Fruit fly (Drosophila melanogaster) whole organism, prepupa: ENCODE data around the gene CG11811.

Experiments used
- Blimp-1 ChIP-seq: fragments of 200-800 bp; sonication (Bioruptor generic); optimal IDR thresholded peaks from 3 replicates; lab custom pipeline; 2017; ENCODE audit warnings: missing biosample characterization, missing genetic modification characterization, mild to moderate bottlenecking, moderate library complexity, missing genetic modification reagents
- CG10631 ChIP-seq: fragments of 200-800 bp; sonication (Bioruptor generic); optimal IDR thresholded peaks from 2 replicates; lab custom pipeline; 2016; ENCODE audit warnings: missing biosample characterization, missing genetic modification characterization
- CG10669 ChIP-seq: fragments of 200-800 bp; sonication (Bioruptor generic); optimal IDR thresholded peaks from 3 replicates; lab custom pipeline; 2018; ENCODE audit warnings: missing biosample characterization, mild to moderate bottlenecking, missing genetic modification characterization, moderate library complexity
- CG11294 ChIP-seq: fragments of 200-800 bp; sonication (Bioruptor generic); IDR thresholded peaks from 2 replicates; pipeline ENCODE4 v1.3.6; 2022; ENCODE audit warnings: missing biosample characterization, missing genetic modification characterization
- CG11902 ChIP-seq: fragments of 200-800 bp; sonication (Bioruptor generic); optimal IDR thresholded peaks from 3 replicates; lab custom pipeline; 2016; ENCODE audit warnings: missing biosample characterization, missing genetic modification characterization
- CG3032 ChIP-seq: fragments of 200-800 bp; optimal IDR thresholded peaks from 2 replicates; lab custom pipeline; 2019; ENCODE audit warnings: missing biosample characterization, mild to moderate bottlenecking, missing genetic modification characterization, moderate library complexity
- CG3919 ChIP-seq: fragments of 200-800 bp; sonication (Bioruptor generic); optimal IDR thresholded peaks from 3 replicates; lab custom pipeline; 2016; ENCODE audit warnings: missing biosample characterization, missing genetic modification characterization
- CG4318 ChIP-seq: fragments of 200-800 bp; sonication (Bioruptor generic); optimal IDR thresholded peaks from 3 replicates; lab custom pipeline; 2017; ENCODE audit warnings: missing biosample characterization, mild to moderate bottlenecking, missing genetic modification characterization
- CG6276 ChIP-seq: fragments of 200-800 bp; sonication (Bioruptor generic); optimal IDR thresholded peaks from 2 replicates; lab custom pipeline; 2017; ENCODE audit warnings: missing biosample characterization, mild to moderate bottlenecking, missing genetic modification characterization
- CG6792 ChIP-seq: fragments of 200-800 bp; sonication (Bioruptor generic); optimal IDR thresholded peaks from 3 replicates; lab custom pipeline; 2016; ENCODE audit warnings: missing biosample characterization, missing genetic modification characterization
- CG6808 ChIP-seq: fragments of 200-800 bp; sonication (Bioruptor generic); optimal IDR thresholded peaks from 3 replicates; lab custom pipeline; 2017; ENCODE audit warnings: missing biosample characterization, missing genetic modification characterization, mild to moderate bottlenecking, moderate library complexity, missing genetic modification reagents
- CG6854 ChIP-seq: fragments of 200-800 bp; sonication (Bioruptor generic); optimal IDR thresholded peaks from 2 replicates; lab custom pipeline; 2017; ENCODE audit warnings: missing biosample characterization, mild to moderate bottlenecking, missing genetic modification characterization
- CG7368 ChIP-seq: fragments of 200-800 bp; sonication (Bioruptor generic); optimal IDR thresholded peaks from 3 replicates; lab custom pipeline; 2016; ENCODE audit warnings: missing biosample characterization, missing genetic modification characterization
- CG8119 ChIP-seq: fragments of 200-800 bp; sonication (Bioruptor generic); IDR thresholded peaks from 3 replicates; pipeline ENCODE4 v1.3.6; 2022; ENCODE audit warnings: missing biosample characterization, missing genetic modification characterization
- CG8319 ChIP-seq: fragments of 200-800 bp; sonication (Bioruptor generic); optimal IDR thresholded peaks from 3 replicates; lab custom pipeline; 2016; ENCODE audit warnings: missing biosample characterization, missing genetic modification characterization
- CG8632 ChIP-seq: fragments of 200-800 bp; sonication (Bioruptor generic); optimal IDR thresholded peaks from 3 replicates; lab custom pipeline; 2016; ENCODE audit warnings: missing biosample characterization, missing genetic modification characterization
- CG9139 ChIP-seq: fragments of 200-800 bp; sonication (Bioruptor generic); optimal IDR thresholded peaks from 3 replicates; lab custom pipeline; 2017; ENCODE audit warnings: missing biosample characterization, mild to moderate bottlenecking, missing genetic modification characterization
- Eip75B ChIP-seq: fragments of 200-800 bp; sonication (Bioruptor generic); optimal IDR thresholded peaks from 3 replicates; lab custom pipeline; 2016; ENCODE audit warnings: missing biosample characterization, missing genetic modification characterization
- Eip78C ChIP-seq: fragments of 200-800 bp; sonication (Bioruptor generic); peaks from one replicate; lab custom pipeline; 2016; ENCODE audit warnings: missing biosample characterization, missing genetic modification characterization
- Eip93F ChIP-seq: fragments of 200-800 bp; sonication (Bioruptor generic); optimal IDR thresholded peaks from 2 replicates; lab custom pipeline; 2016; ENCODE audit warnings: missing biosample characterization, mild to moderate bottlenecking, missing genetic modification characterization
- Ets21C ChIP-seq: fragments of 200-800 bp; sonication (Bioruptor generic); optimal IDR thresholded peaks from 3 replicates; lab custom pipeline; 2016; ENCODE audit warnings: missing biosample characterization, missing genetic modification characterization
- Ets96B ChIP-seq: fragments of 200-800 bp; optimal IDR thresholded peaks from 2 replicates; lab custom pipeline; 2019; ENCODE audit warnings: missing biosample characterization, mild to moderate bottlenecking, missing genetic modification characterization, moderate library complexity
- Gug ChIP-seq: fragments of 200-800 bp; sonication (Bioruptor generic); IDR thresholded peaks from 2 replicates; pipeline ENCODE4 v1.3.6; 2022; ENCODE audit warnings: missing biosample characterization, missing genetic modification characterization
- Hr38 ChIP-seq: sonication (Bioruptor generic); optimal IDR thresholded peaks from 2 replicates; lab custom pipeline; 2016; ENCODE audit warnings: missing biosample characterization, missing genetic modification characterization
- Hr39 ChIP-seq: fragments of 200-800 bp; sonication (Bioruptor generic); optimal IDR thresholded peaks from 2 replicates; lab custom pipeline; 2016; ENCODE audit warnings: missing biosample characterization, missing genetic modification characterization
- Hr4 ChIP-seq: fragments of 200-800 bp; sonication (Bioruptor generic); optimal IDR thresholded peaks from 3 replicates; lab custom pipeline; 2016; ENCODE audit warnings: missing biosample characterization, missing genetic modification characterization
- Lpt ChIP-seq: fragments of 200-800 bp; sonication (Bioruptor generic); optimal IDR thresholded peaks from 3 replicates; lab custom pipeline; 2016; ENCODE audit warnings: missing biosample characterization, missing genetic modification characterization
- Met ChIP-seq: fragments of 200-800 bp; sonication (Bioruptor generic); optimal IDR thresholded peaks from 3 replicates; lab custom pipeline; 2016; ENCODE audit warnings: missing biosample characterization, missing genetic modification characterization
- OdsH ChIP-seq: fragments of 200-800 bp; sonication (Bioruptor generic); optimal IDR thresholded peaks from 3 replicates; lab custom pipeline; 2016; ENCODE audit warnings: missing biosample characterization, missing genetic modification characterization
- Smox ChIP-seq: fragments of 200-800 bp; sonication (Bioruptor generic); optimal IDR thresholded peaks from 3 replicates; lab custom pipeline; 2016; ENCODE audit warnings: missing biosample characterization, missing genetic modification characterization
- Sox102F ChIP-seq: fragments of 200-800 bp; sonication (Bioruptor generic); optimal IDR thresholded peaks from 2 replicates; lab custom pipeline; 2016; ENCODE audit warnings: missing biosample characterization, mild to moderate bottlenecking, missing genetic modification characterization
- Sox14 ChIP-seq: fragments of 200-800 bp; sonication (Bioruptor generic); optimal IDR thresholded peaks from 3 replicates; lab custom pipeline; 2016; ENCODE audit warnings: missing biosample characterization, missing genetic modification characterization
- Sox15 ChIP-seq: fragments of 200-800 bp; sonication (Bioruptor generic); optimal IDR thresholded peaks from 3 replicates; lab custom pipeline; 2016; ENCODE audit warnings: missing biosample characterization, missing genetic modification characterization
- achi ChIP-seq: fragments of 200-800 bp; sonication (Bioruptor generic); optimal IDR thresholded peaks from 3 replicates; lab custom pipeline; 2016; ENCODE audit warnings: missing biosample characterization, missing genetic modification characterization
- acj6 ChIP-seq: fragments of 200-800 bp; sonication (Bioruptor generic); optimal IDR thresholded peaks from 3 replicates; lab custom pipeline; 2016; ENCODE audit warnings: missing biosample characterization, missing genetic modification characterization
- cyc ChIP-seq: fragments of 200-800 bp; sonication (Bioruptor generic); optimal IDR thresholded peaks from 3 replicates; lab custom pipeline; 2016; ENCODE audit warnings: missing biosample characterization, missing genetic modification characterization
- dac ChIP-seq: fragments of 200-800 bp; sonication (Bioruptor generic); optimal IDR thresholded peaks from 2 replicates; lab custom pipeline; 2017; ENCODE audit warnings: missing biosample characterization, mild to moderate bottlenecking, missing genetic modification characterization
- eg ChIP-seq: fragments of 200-800 bp; sonication (Bioruptor generic); IDR thresholded peaks from 3 replicates; pipeline ENCODE4 v1.3.6; 2022; ENCODE audit warnings: missing biosample characterization, missing genetic modification characterization
- esn ChIP-seq: fragments of 200-800 bp; sonication (Bioruptor generic); optimal IDR thresholded peaks from 2 replicates; lab custom pipeline; 2016; ENCODE audit warnings: missing biosample characterization, mild to moderate bottlenecking, missing genetic modification characterization, moderate library complexity
- fd59A ChIP-seq: fragments of 200-800 bp; sonication (Bioruptor generic); optimal IDR thresholded peaks from 2 replicates; lab custom pipeline; 2017; ENCODE audit warnings: missing biosample characterization, mild to moderate bottlenecking, missing genetic modification characterization, missing genetic modification reagents
- fd85E ChIP-seq: fragments of 200-800 bp; sonication (Bioruptor generic); optimal IDR thresholded peaks from 3 replicates; lab custom pipeline; 2016; ENCODE audit warnings: missing biosample characterization, missing genetic modification characterization
- fkh ChIP-seq: fragments of 200-800 bp; sonication (Bioruptor generic); optimal IDR thresholded peaks from 3 replicates; lab custom pipeline; 2017; ENCODE audit warnings: missing biosample characterization, mild to moderate bottlenecking, missing genetic modification characterization, moderate library complexity
- lz ChIP-seq: fragments of 200-800 bp; sonication (Bioruptor generic); optimal IDR thresholded peaks from 3 replicates; lab custom pipeline; 2016; ENCODE audit warnings: missing biosample characterization, missing genetic modification characterization
- net ChIP-seq: fragments of 200-800 bp; sonication (Bioruptor generic); optimal IDR thresholded peaks from 3 replicates; lab custom pipeline; 2016; ENCODE audit warnings: missing biosample characterization, missing genetic modification characterization
- pdm3 ChIP-seq: fragments of 200-800 bp; sonication (Bioruptor generic); optimal IDR thresholded peaks from 3 replicates; lab custom pipeline; 2016; ENCODE audit warnings: missing biosample characterization, missing genetic modification characterization
- salr ChIP-seq, 2 experiments: fragments of 200-800 bp; sonication (Bioruptor generic); optimal IDR thresholded peaks; 3 replicates each; lab custom pipeline; 2016 to 2018; ENCODE audit warnings: missing biosample characterization in 2 of 2, missing genetic modification characterization in 2 of 2, mild to moderate bottlenecking in 1 of 2
- spab ChIP-seq: fragments of 200-800 bp; sonication (Bioruptor generic); optimal IDR thresholded peaks from 2 replicates; lab custom pipeline; 2017; ENCODE audit warnings: missing biosample characterization, mild to moderate bottlenecking, missing genetic modification characterization, missing genetic modification reagents
- ss ChIP-seq, 2 experiments: fragments of 200-800 bp; sonication (Bioruptor generic); optimal IDR thresholded peaks; 2 replicates in 1 of 2; 3 replicates in 1 of 2; lab custom pipeline; 2017 to 2018; ENCODE audit warnings: mild to moderate bottlenecking in 2 of 2, missing biosample characterization in 2 of 2, missing genetic modification characterization in 2 of 2, moderate library complexity in 1 of 2
- svp ChIP-seq: fragments of 200-800 bp; sonication (Bioruptor generic); peaks from one replicate; lab custom pipeline; 2016; ENCODE audit warnings: missing biosample characterization, missing genetic modification characterization
- vri ChIP-seq: fragments of 200-800 bp; sonication (Bioruptor generic); optimal IDR thresholded peaks from 3 replicates; lab custom pipeline; 2016; ENCODE audit warnings: missing biosample characterization, mild to moderate bottlenecking, missing genetic modification characterization

The CG11811 gene

dm6 chr3L:10682725-10683367 lies 8.0 kb upstream of the CG11811 start (continued):
- peak; percentile 92 for TF ChIP-seq Eip75B
- TF ChIP-seq CG6276 (GFP tag; lab: Kevin White, UChicago) = peak; percentile 98
- TF ChIP-seq Lpt (GFP tag; lab: Kevin White, UChicago) = peak; percentile 97
- peak; percentile 94 to 96 for TF ChIP-seq ss (GFP tag; optimal IDR thresholded peaks at IDR 0.05; lab: Kevin White, UChicago)
- TF ChIP-seq Sox15 = peak; percentile 97
- TF ChIP-seq Blimp-1 (GFP tag; lab: Kevin White, UChicago) = peak; percentile 92
- no peak for TF ChIP-seq Hr38
- TF ChIP-seq CG3919 (GFP tag; lab: Kevin White, UChicago) = peak; percentile 98
- peak; percentile 97 for TF ChIP-seq Hr4 (GFP tag; lab: Kevin White, UChicago)

dm6 chr3L:10683899-10684340 lies 6.9 kb upstream of the CG11811 start:
- TF ChIP-seq CG6854 (no peak), CG11294 (GFP tag; lab: Robert Waterston, UW) (peak; percentile 73), OdsH (GFP tag; lab: Kevin White, UChicago) (peak; percentile 66), CG9139 (no peak), Ets21C (peak; percentile 64), lz (GFP tag; lab: Kevin White, UChicago) (peak; percentile 65), Eip78C (GFP tag; lab: Kevin White, UChicago) (peak; percentile 87), pdm3 (GFP tag; lab: Kevin White, UChicago) (no peak), dac (GFP tag; lab: Kevin White, UChicago) (peak; percentile 69), CG6808 (no peak), eg (GFP tag; lab: Robert Waterston, UW) (peak; percentile 82), CG11902 (GFP tag; lab: Kevin White, UChicago) (peak; percentile 24), CG4318 (GFP tag; lab: Kevin White, UChicago) (no peak), Eip93F (GFP tag; lab: Kevin White, UChicago) (no peak), CG10669 (peak; percentile 59), esn (peak; percentile 66), spab (GFP tag; lab: Kevin White, UChicago) (peak; percentile 72), net (GFP tag; lab: Kevin White, UChicago) (peak; percentile 67), Sox15 (peak; percentile 43), CG7368 (GFP tag; lab: Kevin White, UChicago) (peak; percentile 67), Met (GFP tag; lab: Kevin White, UChicago) (peak; percentile 42), CG3032 (tag; lab: Kevin White, UChicago) (peak; percentile 25), vri (GFP tag; lab: Kevin White, UChicago) (no peak), cyc (GFP tag; lab: Kevin White, UChicago) (peak; percentile 76), Smox (GFP tag; lab: Kevin White, UChicago) (peak; percentile 26), fd59A (GFP tag; lab: Kevin White, UChicago) (peak; percentile 43), acj6 (peak; percentile 43), CG6792 (GFP tag; lab: Kevin White, UChicago) (peak; percentile 69), fd85E (GFP tag; lab: Kevin White, UChicago) (no peak), CG8319 (GFP tag; lab: Kevin White, UChicago) (peak; percentile 67), Hr39 (GFP tag; lab: Kevin White, UChicago) (peak; percentile 44), CG10631 (GFP tag; lab: Kevin White, UChicago) (no peak), CG8632 (no peak), fkh (GFP tag; lab: Kevin White, UChicago) (no peak), Gug (GFP tag; lab: Robert Waterston, UW) (peak; percentile 67), svp (peak; percentile 72), Sox14 (GFP tag; lab: Kevin White, UChicago) (peak; percentile 67), salr (GFP tag; optimal IDR thresholded peaks at IDR 0.05; lab: Kevin White, UChicago) (peak in 1 of 2 experiments; percentile 64), CG8119 (GFP tag; lab: Robert Waterston, UW) (peak; percentile 89), ss (GFP tag; optimal IDR thresholded peaks at IDR 0.05; lab: Kevin White, UChicago) (peak; percentile 20 to 48), achi (peak; percentile 71), Sox102F (GFP tag; lab: Kevin White, UChicago) (no peak), Ets96B (tag; lab: Kevin White, UChicago) (peak; percentile 64), Blimp-1 (GFP tag; lab: Kevin White, UChicago) (no peak)
